Worm (Caenorhabditis elegans) whole organism, L1 larva: ENCODE measurements around the gene B0281.4.

Experiments used
- Y116A8C.19 ChIP-seq: sonication (generic microtip); optimal IDR thresholded peaks from 2 replicates; lab custom pipeline; 2016; ENCODE audit warnings: missing compliant biosample characterization, missing genetic modification characterization, borderline replicate concordance
- aha-1 ChIP-seq: fragments of 150-350 bp; optimal IDR thresholded peaks from 2 replicates; lab custom pipeline; 2014; ENCODE audit warnings: missing biosample characterization, missing genetic modification characterization
- ceh-63 ChIP-seq: fragments of 200-800 bp; sonication (Bioruptor generic); optimal IDR thresholded peaks from 2 replicates; lab custom pipeline; 2018; ENCODE audit warnings: mild to moderate bottlenecking, missing genetic modification characterization, missing compliant biosample characterization
- ceh-8 ChIP-seq: fragments of 200-800 bp; sonication (Bioruptor generic); optimal IDR thresholded peaks from 2 replicates; lab custom pipeline; 2018; ENCODE audit warnings: mild to moderate bottlenecking, missing genetic modification characterization, moderate library complexity, missing compliant biosample characterization
- dpl-1 ChIP-seq, 3 experiments: fragments of 150-350 bp in 2 of 3; sonication (generic microtip) in 1 of 3; optimal IDR thresholded peaks; 2 replicates each; lab custom pipeline; 2014 to 2017; ENCODE audit warnings: missing biosample characterization in 3 of 3, missing genetic modification characterization in 3 of 3, missing genetic modification reagents in 3 of 3
- efl-1 ChIP-seq, 4 experiments: fragments of 150-350 bp; optimal IDR thresholded peaks in 3 of 4; peaks in 1 of 4; 1 replicate in 1 of 4; 2 replicates in 3 of 4; lab custom pipeline; 2014; ENCODE audit warnings: missing biosample characterization in 2 of 4, missing genetic modification characterization in 2 of 4, missing genetic modification reagents in 2 of 4
- efl-3 ChIP-seq: fragments of 200-800 bp; sonication (Bioruptor generic); optimal IDR thresholded peaks from 2 replicates; lab custom pipeline; 2018; ENCODE audit warnings: mild to moderate bottlenecking, missing genetic modification characterization, missing compliant biosample characterization
- egl-13 ChIP-seq: sonication (generic microtip); optimal IDR thresholded peaks from 2 replicates; lab custom pipeline; 2016; ENCODE audit warnings: missing genotype, missing genetic modification reagents, missing genetic modification characterization, missing compliant biosample characterization
- elt-2 ChIP-seq: sonication (generic microtip); optimal IDR thresholded peaks from 2 replicates; lab custom pipeline; 2016; ENCODE audit warnings: missing genetic modification characterization, mild to moderate bottlenecking, inconsistent platforms, missing compliant biosample characterization, missing genetic modification reagents
- elt-3 ChIP-seq, 6 experiments: fragments of 150-350 bp in 1 of 6; sonication (generic microtip); optimal IDR thresholded peaks; 2 replicates each; lab custom pipeline; 2017 to 2018; ENCODE audit warnings: missing biosample characterization in 6 of 6, missing genetic modification characterization in 6 of 6, inconsistent platforms in 1 of 6
- fkh-4 ChIP-seq: sonication (generic microtip); optimal IDR thresholded peaks from 2 replicates; lab custom pipeline; 2016; ENCODE audit warnings: missing compliant biosample characterization, missing genetic modification characterization, borderline replicate concordance
- fos-1 ChIP-seq: fragments of 150-350 bp; optimal IDR thresholded peaks from 2 replicates; lab custom pipeline; 2014; ENCODE audit warnings: missing biosample characterization, missing genetic modification characterization
- hlh-17 ChIP-seq: fragments of 200-800 bp; sonication (Bioruptor generic); optimal IDR thresholded peaks from 2 replicates; lab custom pipeline; 2018; ENCODE audit warnings: missing genetic modification characterization, mild to moderate bottlenecking, missing compliant biosample characterization, moderate library complexity, borderline replicate concordance
- hpl-2 ChIP-seq: fragments of 150-350 bp; optimal IDR thresholded peaks from 2 replicates; lab custom pipeline; 2014; ENCODE audit warnings: missing biosample characterization, missing genetic modification reagents, missing genetic modification characterization
- lir-3 ChIP-seq: sonication (generic microtip); optimal IDR thresholded peaks from 2 replicates; lab custom pipeline; 2016; ENCODE audit warnings: mild to moderate bottlenecking, missing genetic modification characterization, moderate library complexity, missing compliant biosample characterization; ENCODE audit not compliant: poor library complexity
- mab-9 ChIP-seq: fragments of 200-800 bp; sonication (Bioruptor generic); IDR thresholded peaks from 2 replicates; pipeline ENCODE4 v1.3.6; 2022; ENCODE audit warnings: missing genetic modification reagents, missing genetic modification characterization, missing compliant biosample characterization
- mdl-1 ChIP-seq, 2 experiments: fragments of 150-350 bp; optimal IDR thresholded peaks; 2 replicates each; lab custom pipeline; 2014 to 2017; ENCODE audit warnings: missing biosample characterization in 2 of 2, missing genetic modification characterization in 2 of 2, inconsistent platforms in 1 of 2
- mef-2 ChIP-seq: fragments of 150-350 bp; optimal IDR thresholded peaks from 2 replicates; lab custom pipeline; 2014; ENCODE audit warnings: missing biosample characterization, missing genetic modification characterization
- mep-1 ChIP-seq: fragments of 150-350 bp; optimal IDR thresholded peaks from 2 replicates; lab custom pipeline; 2014; ENCODE audit warnings: missing biosample characterization, missing genetic modification characterization
- nhr-11 ChIP-seq: fragments of 150-350 bp; optimal IDR thresholded peaks from 2 replicates; lab custom pipeline; 2014; ENCODE audit warnings: missing biosample characterization, missing genetic modification characterization
- nhr-19 ChIP-seq: fragments of 200-800 bp; sonication (Bioruptor generic); conservative IDR thresholded peaks from 2 replicates; pipeline ENCODE4 v1.3.6; 2022; ENCODE audit warnings: missing genetic modification characterization, missing compliant biosample characterization
- nhr-47 ChIP-seq: sonication (generic microtip); optimal IDR thresholded peaks from 2 replicates; lab custom pipeline; 2016; ENCODE audit warnings: mild to moderate bottlenecking, missing genetic modification characterization, moderate library complexity, missing compliant biosample characterization
- nhr-71 ChIP-seq: sonication (generic microtip); optimal IDR thresholded peaks from 2 replicates; lab custom pipeline; 2016; ENCODE audit warnings: mild to moderate bottlenecking, missing genetic modification characterization, moderate library complexity, missing compliant biosample characterization
- nhr-84 ChIP-seq: sonication (generic microtip); optimal IDR thresholded peaks from 2 replicates; lab custom pipeline; 2017; ENCODE audit warnings: missing biosample characterization, missing genetic modification characterization
- pqm-1 ChIP-seq: sonication (generic microtip); optimal IDR thresholded peaks from 3 replicates; lab custom pipeline; 2017; ENCODE audit warnings: missing biosample characterization, missing genetic modification characterization
- sptf-1 ChIP-seq: fragments of 150-350 bp; optimal IDR thresholded peaks from 2 replicates; lab custom pipeline; 2014; ENCODE audit warnings: missing biosample characterization, missing genetic modification characterization
- tlp-1 ChIP-seq: fragments of 150-350 bp; optimal IDR thresholded peaks from 2 replicates; lab custom pipeline; 2014; ENCODE audit warnings: missing biosample characterization, missing genetic modification characterization
- zag-1 ChIP-seq: fragments of 150-350 bp; optimal IDR thresholded peaks from 2 replicates; lab custom pipeline; 2014; ENCODE audit warnings: missing biosample characterization, missing genetic modification characterization
- ztf-11 ChIP-seq, 2 experiments: sonication (generic microtip); optimal IDR thresholded peaks; 2 replicates each; lab custom pipeline; 2016 to 2017; ENCODE audit warnings: missing genetic modification characterization in 2 of 2, missing biosample characterization in 1 of 2, missing compliant biosample characterization in 1 of 2
- ztf-4 ChIP-seq: fragments of 150-350 bp; optimal IDR thresholded peaks from 2 replicates; lab custom pipeline; 2014; ENCODE audit warnings: missing biosample characterization, missing genetic modification characterization

B0281.4 gene

ce11 chrII:2330462-2330861, 31.8 kb upstream of the B0281.4 start:
- TF ChIP-seq mdl-1 (tag; optimal IDR thresholded peaks at IDR 0.05; lab: Kevin White, UChicago): no peak
- TF ChIP-seq fos-1 (tag; lab: Kevin White, UChicago): no peak
- TF ChIP-seq hlh-17 (GFP tag; lab: Kevin White, UChicago): no peak
- no peak for TF ChIP-seq ztf-11 (tag; optimal IDR thresholded peaks at IDR 0.05; lab: Kevin White, UChicago)
- TF ChIP-seq mab-9 (GFP tag; lab: Robert Waterston, UW): no peak
- TF ChIP-seq egl-13 (tag; lab: Kevin White, UChicago): no peak
- TF ChIP-seq nhr-19 (GFP tag; lab: Robert Waterston, UW): no peak
- no peak for TF ChIP-seq dpl-1 (GFP tag; optimal IDR thresholded peaks at IDR 0.05; lab: Kevin White, UChicago)
- no peak for TF ChIP-seq ceh-8 (GFP tag; lab: Kevin White, UChicago)
- no peak for TF ChIP-seq aha-1 (tag; lab: Kevin White, UChicago)
- no peak for TF ChIP-seq mep-1 (tag; lab: Kevin White, UChicago)
- no peak for TF ChIP-seq sptf-1 (tag; lab: Kevin White, UChicago)
- TF ChIP-seq hpl-2: no peak
- TF ChIP-seq ceh-63 (GFP tag; lab: Kevin White, UChicago): no peak
- TF ChIP-seq nhr-47 (tag; lab: Kevin White, UChicago): no peak
- no peak for TF ChIP-seq elt-3 (tag; optimal IDR thresholded peaks at IDR 0.05; lab: Kevin White, UChicago)

ce11 chrII:2328963-2329442, 30.4 kb upstream of the B0281.4 start, which contains the start of the genes ZK1240.8 and ZK1240.1:
Gene ZK1240.8, minus strand, starts transcription at chrII:2329063.
Gene ZK1240.1, plus strand, starts transcription at chrII:2329392.
- TF ChIP-seq elt-2 (peak; percentile 5), mab-9 (GFP tag; lab: Robert Waterston, UW) (no peak), nhr-84 (tag; lab: Kevin White, UChicago) (no peak)

ce11 chrII:2324956-2325355, 26.3 kb upstream of the B0281.4 start, which contains the start of gene ZK1240.11:
Gene ZK1240.11, plus strand, starts transcription at chrII:2325256.
- TF ChIP-seq nhr-11 (tag; lab: Kevin White, UChicago) (no peak), tlp-1 (tag; lab: Kevin White, UChicago) (no peak), efl-1 (optimal IDR thresholded peaks at IDR 0.05; lab: Kevin White, UChicago) (no peak), efl-1 (GFP tag; optimal IDR thresholded peaks at IDR 0.05 in 1 of 2; lab: Kevin White, UChicago) (peak in 1 of 2 experiments; percentile 25), ztf-4 (tag; lab: Kevin White, UChicago) (no peak), elt-3 (tag; optimal IDR thresholded peaks at IDR 0.05; lab: Kevin White, UChicago) (no peak), lir-3 (no peak), fkh-4 (no peak)

- no peak for TF ChIP-seq Y116A8C.19
- TF ChIP-seq pqm-1 (tag; lab: Kevin White, UChicago): peak; percentile 49
- peak; percentile 74 for TF ChIP-seq elt-2
- TF ChIP-seq, all 84 proteins: peak for 2
Observed at ce11 chrII:2322857-2323518, 24.3 kb upstream of the B0281.4 start, which contains the start of the genes ZK1240.6 and ZK1240.2. Gene ZK1240.6, minus strand, starts transcription at chrII:2322907. Gene ZK1240.2, plus strand, starts transcription at chrII:2323376.

ce11 chrII:2320097-2320496, 21.5 kb upstream of the B0281.4 start, which contains the start of gene ZK1240.3:
Gene ZK1240.3, plus strand, starts transcription at chrII:2320334.
- TF ChIP-seq efl-3 (GFP tag; lab: Kevin White, UChicago) (no peak), nhr-71 (tag; lab: Kevin White, UChicago) (no peak), mef-2 (tag; lab: Kevin White, UChicago) (no peak), elt-2 (peak; percentile 30), mep-1 (tag; lab: Kevin White, UChicago) (no peak), zag-1 (tag; lab: Kevin White, UChicago) (no peak)
